Fruit fly (Drosophila melanogaster): ENCODE data around the gene cpx.

Gene cpx

DNA sequence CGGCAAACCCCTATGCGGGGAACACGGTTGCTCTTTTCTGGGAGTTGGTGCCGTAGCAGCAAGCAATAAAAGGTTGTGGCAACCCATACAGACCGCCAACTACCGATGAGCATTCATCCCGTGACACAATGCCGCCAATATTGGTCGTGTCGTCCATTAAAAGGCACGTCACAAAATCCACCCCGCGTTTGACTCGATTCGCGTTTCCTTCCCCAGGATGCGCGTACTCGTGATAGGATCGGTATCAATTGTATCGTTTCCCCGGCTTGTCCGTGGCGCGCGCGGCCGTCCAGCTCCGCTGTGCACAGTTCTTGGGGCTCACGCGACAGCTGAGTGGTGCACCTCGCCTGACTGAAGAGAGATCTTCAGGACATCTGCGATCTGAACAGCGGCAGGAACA, 70.2 kb downstream of the cpx start:
- TF ChIP-seq Myc (optimal IDR thresholded peaks at IDR 0.05) (no peak), woc (GFP tag; optimal IDR thresholded peaks at IDR 0.05) (no peak), Rel (GFP tag; optimal IDR thresholded peaks at IDR 0.05) (no peak), Rel (tag; optimal IDR thresholded peaks at IDR 0.05) (no peak), dsf (GFP tag; optimal IDR thresholded peaks at IDR 0.05; ENCODE audit: borderline replicate concordance) (no peak)

DNA sequence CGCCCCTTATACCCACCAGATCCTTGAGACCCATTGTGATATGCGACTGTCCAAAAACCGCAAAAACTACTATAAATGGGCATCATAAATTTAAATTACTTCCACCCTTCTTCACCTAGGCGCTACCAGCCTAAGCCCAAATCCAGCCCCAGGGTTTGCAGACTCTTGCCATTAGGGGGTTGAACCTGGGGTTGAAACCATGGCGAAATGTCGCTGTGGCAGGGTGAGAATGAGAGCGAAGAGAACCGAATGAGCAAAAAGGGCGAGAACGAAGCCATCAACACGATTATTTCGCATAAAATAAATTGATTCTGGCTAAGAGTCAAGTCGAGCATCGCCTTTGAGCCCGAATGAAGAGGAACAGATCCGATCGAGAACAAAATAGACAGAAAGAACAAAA, 73.5 kb downstream of the cpx start:
- no peak for TF ChIP-seq OdsH (GFP tag; optimal IDR thresholded peaks at IDR 0.05)
- no peak for TF ChIP-seq Hr78 (GFP tag; optimal IDR thresholded peaks at IDR 0.05)
- no peak for TF ChIP-seq tai (GFP tag; optimal IDR thresholded peaks at IDR 0.05)
- no peak for TF ChIP-seq sage (GFP tag; optimal IDR thresholded peaks at IDR 0.05)
- no peak for TF ChIP-seq jim (GFP tag; optimal IDR thresholded peaks at IDR 0.05)
- no peak for TF ChIP-seq br (GFP tag; optimal IDR thresholded peaks at IDR 0.05)
- no peak for TF ChIP-seq dl (GFP tag; optimal IDR thresholded peaks at IDR 0.05; ENCODE audit: insufficient read depth in 1 of 2, partially characterized antibody in 2 of 2)
- TF ChIP-seq Rel (GFP tag; optimal IDR thresholded peaks at IDR 0.05), result no peak
- no peak for TF ChIP-seq Rel (tag; optimal IDR thresholded peaks at IDR 0.05)

Data from whole organism, wandering third instar larva.